Worm (Caenorhabditis elegans) whole organism, late embryonic: ENCODE data around the gene F48D6.4.

Experiments
- C08G9.2 ChIP-seq: sonication (generic microtip); optimal IDR thresholded peaks from 2 replicates; lab custom pipeline; 2016; ENCODE audit warnings: mild to moderate bottlenecking, missing genetic modification characterization, moderate library complexity, missing compliant biosample characterization
- C38D4.7 ChIP-seq: fragments of 200-800 bp; sonication (Bioruptor generic); optimal IDR thresholded peaks from 2 replicates; lab custom pipeline; 2018; ENCODE audit warnings: mild to moderate bottlenecking, missing genetic modification characterization, moderate library complexity, missing compliant biosample characterization
- K02D7.2 ChIP-seq: sonication (generic microtip); optimal IDR thresholded peaks from 2 replicates; lab custom pipeline; 2017; ENCODE audit warnings: mild to moderate bottlenecking, missing genetic modification characterization, missing compliant biosample characterization
- K09A11.1 ChIP-seq: sonication (generic microtip); optimal IDR thresholded peaks from 2 replicates; lab custom pipeline; 2017; ENCODE audit warnings: antibody characterized with exemption, mild to moderate bottlenecking, missing genetic modification characterization, missing compliant biosample characterization; ENCODE audit not compliant: insufficient read depth
- Y22D7AL.16 ChIP-seq: sonication (generic microtip); optimal IDR thresholded peaks from 2 replicates; lab custom pipeline; 2016; ENCODE audit warnings: missing genetic modification characterization, missing compliant biosample characterization
- ahr-1 ChIP-seq: sonication (generic microtip); optimal IDR thresholded peaks from 2 replicates; lab custom pipeline; 2016; ENCODE audit warnings: missing genetic modification characterization, missing compliant biosample characterization
- ama-1 ChIP-seq: fragments of 150-350 bp; optimal IDR thresholded peaks from 2 replicates; lab custom pipeline; 2014
- ceh-18 ChIP-seq: sonication (generic microtip); optimal IDR thresholded peaks from 2 replicates; lab custom pipeline; 2016; ENCODE audit warnings: missing genetic modification characterization, missing compliant biosample characterization
- ceh-2 ChIP-seq: sonication (generic microtip); optimal IDR thresholded peaks from 2 replicates; lab custom pipeline; 2016; ENCODE audit warnings: missing genotype, missing genetic modification characterization, missing compliant biosample characterization
- ceh-22 ChIP-seq: sonication (generic microtip); optimal IDR thresholded peaks from 2 replicates; lab custom pipeline; 2017; ENCODE audit warnings: missing biosample characterization, missing genetic modification characterization
- ceh-30 ChIP-seq: fragments of 150-350 bp; optimal IDR thresholded peaks from 2 replicates; lab custom pipeline; 2014; ENCODE audit warnings: missing biosample characterization, missing genetic modification characterization
- ceh-31 ChIP-seq: sonication (generic microtip); optimal IDR thresholded peaks from 2 replicates; lab custom pipeline; 2016; ENCODE audit warnings: missing genetic modification characterization, missing compliant biosample characterization
- ceh-34 ChIP-seq: sonication (generic microtip); optimal IDR thresholded peaks from 2 replicates; lab custom pipeline; 2016; ENCODE audit warnings: mild to moderate bottlenecking, missing genetic modification characterization, missing compliant biosample characterization
- ceh-45 ChIP-seq: fragments of 200-800 bp; sonication (Bioruptor generic); IDR thresholded peaks from 2 replicates; pipeline ENCODE4 v1.3.6; 2022; ENCODE audit warnings: missing genetic modification reagents, missing genetic modification characterization, missing compliant biosample characterization
- ceh-48 ChIP-seq: sonication (generic microtip); optimal IDR thresholded peaks from 2 replicates; lab custom pipeline; 2016; ENCODE audit warnings: missing genetic modification characterization, inconsistent platforms, missing compliant biosample characterization
- ceh-6 ChIP-seq: fragments of 200-800 bp; sonication (Bioruptor generic); optimal IDR thresholded peaks from 2 replicates; lab custom pipeline; 2018; ENCODE audit warnings: mild to moderate bottlenecking, missing genetic modification characterization, missing compliant biosample characterization
- elt-2 ChIP-seq: sonication (generic microtip); optimal IDR thresholded peaks from 2 replicates; lab custom pipeline; 2016; ENCODE audit warnings: missing genetic modification reagents, missing genetic modification characterization, missing compliant biosample characterization
- eyg-1 ChIP-seq: sonication (generic microtip); optimal IDR thresholded peaks from 2 replicates; lab custom pipeline; 2016; ENCODE audit warnings: missing genotype, missing genetic modification characterization, missing compliant biosample characterization
- fax-1 ChIP-seq: sonication (generic microtip); optimal IDR thresholded peaks from 2 replicates; lab custom pipeline; 2016; ENCODE audit warnings: missing genotype, missing genetic modification characterization, missing compliant biosample characterization
- fkh-10 ChIP-seq: fragments of 150-350 bp; optimal IDR thresholded peaks from 2 replicates; lab custom pipeline; 2014; ENCODE audit warnings: missing biosample characterization, missing genetic modification reagents, missing genetic modification characterization
- fkh-6 ChIP-seq: sonication (generic microtip); optimal IDR thresholded peaks from 2 replicates; lab custom pipeline; 2016; ENCODE audit warnings: missing genetic modification characterization, missing compliant biosample characterization
- hlh-13 ChIP-seq: fragments of 200-800 bp; sonication (Bioruptor generic); optimal IDR thresholded peaks from 2 replicates; lab custom pipeline; 2018; ENCODE audit warnings: mild to moderate bottlenecking, missing genetic modification characterization, missing compliant biosample characterization
- hlh-15 ChIP-seq: sonication (generic microtip); optimal IDR thresholded peaks from 2 replicates; lab custom pipeline; 2016; ENCODE audit warnings: missing genetic modification characterization, missing compliant biosample characterization
- hlh-6 ChIP-seq: sonication (generic microtip); optimal IDR thresholded peaks from 2 replicates; lab custom pipeline; 2016; ENCODE audit warnings: missing genotype, missing genetic modification characterization, missing compliant biosample characterization
- hlh-8 ChIP-seq: sonication (generic microtip); optimal IDR thresholded peaks from 2 replicates; lab custom pipeline; 2016; ENCODE audit warnings: missing genotype, missing genetic modification characterization, missing compliant biosample characterization
- lin-11 ChIP-seq: fragments of 200-800 bp; sonication (Bioruptor generic); optimal IDR thresholded peaks from 2 replicates; lab custom pipeline; 2018; ENCODE audit warnings: mild to moderate bottlenecking, missing genetic modification characterization, missing compliant biosample characterization
- madf-2 ChIP-seq: sonication (generic microtip); optimal IDR thresholded peaks from 2 replicates; lab custom pipeline; 2017; ENCODE audit warnings: missing genetic modification characterization, missing compliant biosample characterization
- nfya-1 ChIP-seq: sonication (generic microtip); optimal IDR thresholded peaks from 2 replicates; lab custom pipeline; 2017; ENCODE audit warnings: missing genetic modification characterization, mild to moderate bottlenecking, missing compliant biosample characterization, antibody characterized with exemption, moderate library complexity
- npax-4 ChIP-seq: sonication (generic microtip); optimal IDR thresholded peaks from 2 replicates; lab custom pipeline; 2016; ENCODE audit warnings: missing genetic modification characterization, missing compliant biosample characterization
- odd-2 ChIP-seq: sonication (generic microtip); optimal IDR thresholded peaks from 2 replicates; lab custom pipeline; 2017; ENCODE audit warnings: antibody characterized with exemption, mild to moderate bottlenecking, missing genetic modification characterization, missing compliant biosample characterization
- pax-1 ChIP-seq: fragments of 150-350 bp; optimal IDR thresholded peaks from 2 replicates; lab custom pipeline; 2014; ENCODE audit warnings: missing biosample characterization, missing genetic modification characterization
- pha-2 ChIP-seq: sonication (generic microtip); optimal IDR thresholded peaks from 2 replicates; lab custom pipeline; 2017; ENCODE audit warnings: mild to moderate bottlenecking, missing genetic modification characterization, missing compliant biosample characterization
- pha-4 ChIP-seq: fragments of 150-350 bp; optimal IDR thresholded peaks from 2 replicates; lab custom pipeline; 2018; ENCODE audit warnings: missing biosample characterization, missing genetic modification reagents, missing genetic modification characterization
- ref-2 ChIP-seq: sonication (generic microtip); optimal IDR thresholded peaks from 2 replicates; lab custom pipeline; 2016; ENCODE audit warnings: missing genetic modification characterization, missing compliant biosample characterization
- ttx-3 ChIP-seq: sonication (generic microtip); optimal IDR thresholded peaks from 2 replicates; lab custom pipeline; 2016; ENCODE audit warnings: missing genetic modification reagents, missing genetic modification characterization, missing compliant biosample characterization
- unc-3 ChIP-seq, 2 experiments: fragments of 200-800 bp in 1 of 2; sonication (Bioruptor generic) in 1 of 2; sonication (generic microtip) in 1 of 2; conservative IDR thresholded peaks in 1 of 2; optimal IDR thresholded peaks in 1 of 2; 2 replicates each; pipeline versions ENCODE4 v1.3.6 to Lab custom; 2016 to 2022; ENCODE audit warnings: missing compliant biosample characterization in 2 of 2, missing genetic modification characterization in 2 of 2, missing genetic modification reagents in 1 of 2
- unc-55 ChIP-seq: sonication (generic microtip); optimal IDR thresholded peaks from 2 replicates; lab custom pipeline; 2017; ENCODE audit warnings: missing biosample characterization, missing genetic modification reagents, missing genetic modification characterization
- zip-5 ChIP-seq: sonication (generic microtip); optimal IDR thresholded peaks from 2 replicates; lab custom pipeline; 2016; ENCODE audit warnings: missing genetic modification characterization, missing compliant biosample characterization
- ztf-16 ChIP-seq: sonication (generic microtip); optimal IDR thresholded peaks from 2 replicates; lab custom pipeline; 2017; ENCODE audit warnings: missing genetic modification characterization, missing compliant biosample characterization

Gene F48D6.4

DNA sequence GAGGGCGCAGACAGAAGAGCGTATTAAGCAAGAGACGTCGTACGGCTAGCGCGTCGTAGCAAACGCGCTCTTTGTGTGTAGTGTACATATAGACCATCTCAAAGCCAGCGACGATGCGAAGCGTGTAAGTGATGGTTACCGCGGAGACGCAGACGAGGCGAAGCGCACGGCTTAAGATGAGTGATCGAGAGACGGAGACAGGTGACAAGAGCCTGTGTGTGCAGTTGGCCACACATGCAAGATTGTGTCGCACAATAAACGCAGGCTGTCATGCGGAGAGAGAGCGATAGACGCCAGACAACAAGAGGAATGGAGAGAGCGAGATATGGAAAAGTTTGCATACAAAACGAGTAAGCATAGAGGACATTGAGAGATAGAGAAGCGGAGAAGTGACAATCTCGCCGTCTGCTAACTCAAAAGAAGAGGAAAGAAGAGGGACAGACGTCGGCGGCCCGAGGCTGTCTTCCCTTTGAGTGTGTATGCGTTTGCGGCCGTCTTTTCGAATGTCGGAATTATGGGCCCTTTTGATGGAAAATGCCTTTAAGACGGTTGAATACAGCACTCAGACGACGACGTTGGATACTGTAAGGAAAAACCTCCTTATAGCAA lies 24.1 kb downstream of the F48D6.4 start (continued):
- TF ChIP-seq K09A11.1 (tag; lab: Kevin White, UChicago) (no peak), unc-3 (GFP tag; conservative IDR thresholded peaks at IDR 0.05; lab: Robert Waterston, UW) (no peak), unc-3 (tag; optimal IDR thresholded peaks at IDR 0.05; lab: Kevin White, UChicago) (no peak), ceh-22 (tag; lab: Kevin White, UChicago) (no peak), madf-2 (tag; lab: Kevin White, UChicago) (peak; percentile 3), pha-4 (tag; lab: Kevin White, UChicago) (no peak), C38D4.7 (no peak), pha-2 (tag; lab: Kevin White, UChicago) (no peak), ahr-1 (tag; lab: Kevin White, UChicago) (no peak), eyg-1 (tag; lab: Kevin White, UChicago) (peak; percentile 89), Y22D7AL.16 (no peak), zip-5 (tag; lab: Kevin White, UChicago) (no peak), ttx-3 (tag; lab: Kevin White, UChicago) (no peak), ref-2 (tag; lab: Kevin White, UChicago) (peak; percentile 44), ceh-2 (tag; lab: Kevin White, UChicago) (peak; percentile 44), unc-55 (GFP tag; lab: Kevin White, UChicago) (peak; percentile 76), pax-1 (peak; percentile 89), fax-1 (tag; lab: Kevin White, UChicago) (no peak), ceh-30 (tag; lab: Kevin White, UChicago) (no peak), ztf-16 (no peak), fkh-6 (no peak), hlh-6 (no peak), lin-11 (tag; lab: Kevin White, UChicago) (no peak)

DNA sequence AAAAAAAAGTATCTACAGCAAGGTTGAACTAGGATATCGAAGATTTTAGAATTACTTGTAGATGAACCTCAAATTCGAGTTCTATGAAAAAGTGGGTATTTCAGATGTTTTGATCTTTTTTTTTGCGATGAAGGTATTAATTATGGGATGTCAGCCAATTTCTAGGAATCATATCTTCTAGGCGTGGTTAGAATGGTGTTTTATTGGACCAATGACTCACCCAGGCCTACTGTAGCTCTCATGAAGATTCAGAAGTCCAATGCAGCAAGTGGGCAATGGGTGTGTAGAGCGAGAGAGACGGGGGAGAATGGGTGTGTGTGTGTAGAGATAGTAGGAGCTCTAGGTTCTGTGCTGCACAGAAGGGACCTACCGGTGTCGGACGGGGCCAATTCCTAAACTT lies 24.8 kb downstream of the F48D6.4 start:
- TF ChIP-seq nfya-1 (tag; lab: Kevin White, UChicago), result peak; percentile 64
- TF ChIP-seq odd-2 (tag; lab: Kevin White, UChicago), result no peak
- TF ChIP-seq elt-2, result peak; percentile 3
- TF ChIP-seq hlh-13 (GFP tag; lab: Kevin White, UChicago), result peak; percentile 42

- TF ChIP-seq C08G9.2 (no peak), odd-2 (tag; lab: Kevin White, UChicago) (no peak), npax-4 (tag; lab: Kevin White, UChicago) (no peak), ttx-3 (tag; lab: Kevin White, UChicago) (no peak), ama-1 (no peak), ahr-1 (tag; lab: Kevin White, UChicago) (no peak), ceh-18 (no peak), ceh-6 (GFP tag; lab: Kevin White, UChicago) (no peak), hlh-15 (no peak), unc-55 (GFP tag; lab: Kevin White, UChicago) (no peak), nfya-1 (tag; lab: Kevin White, UChicago) (no peak), fkh-6 (no peak), hlh-8 (tag; lab: Kevin White, UChicago) (no peak), ceh-22 (tag; lab: Kevin White, UChicago) (no peak), ceh-34 (tag; lab: Kevin White, UChicago) (no peak), ceh-31 (tag; lab: Kevin White, UChicago) (no peak), fkh-10 (GFP tag; lab: Kevin White, UChicago) (no peak), ceh-48 (tag; lab: Kevin White, UChicago) (no peak), K02D7.2 (tag; lab: Kevin White, UChicago) (no peak), ceh-45 (GFP tag; lab: Robert Waterston, UW) (no peak)
- TF ChIP-seq, all 69 proteins: peak for 0
These were observed 27.5 kb downstream of the F48D6.4 start for ce11 chrX:4219487-4219886.
